Worm (Caenorhabditis elegans): ENCODE measurements around the gene nop-1.

nop-1 gene

ce11 chrIII:6008989-6009610, 50.6 kb downstream of the nop-1 start, which contains the start of the genes gcna-1 and eftu-2:
gcna-1 (minus strand) TSS chrIII:6009084.
eftu-2 (plus strand) TSS chrIII:6009560.
- TF ChIP-seq dao-5 (tag; optimal IDR thresholded peaks at IDR 0.05) (no peak), W03F9.2 (tag; optimal IDR thresholded peaks at IDR 0.05) (no peak), him-1 (tag; optimal IDR thresholded peaks at IDR 0.05) (no peak)

ce11 chrIII:6011310-6011709, 52.8 kb downstream of the nop-1 start:
- TF ChIP-seq W03F9.2 (tag; optimal IDR thresholded peaks at IDR 0.05) (no peak), him-1 (tag; optimal IDR thresholded peaks at IDR 0.05) (no peak), dao-5 (tag; optimal IDR thresholded peaks at IDR 0.05) (no peak)

All from whole organism, L4/young adult.